Worm (Caenorhabditis elegans): ENCODE measurements around the gene F10E9.5.

- TF ChIP-seq sea-2 (GFP tag; optimal IDR thresholded peaks at IDR 0.05) (no peak), ama-1 (optimal IDR thresholded peaks at IDR 0.05) (no peak), snpc-4 (tag; optimal IDR thresholded peaks at IDR 0.05) (no peak), zag-1 (tag; optimal IDR thresholded peaks at IDR 0.05) (no peak), unc-39 (tag; optimal IDR thresholded peaks at IDR 0.05) (no peak), fos-1 (tag; optimal IDR thresholded peaks at IDR 0.05) (no peak), nhr-25 (tag; optimal IDR thresholded peaks at IDR 0.05) (no peak), ceh-28 (tag; optimal IDR thresholded peaks at IDR 0.05) (no peak), ZK546.5 (tag; optimal IDR thresholded peaks at IDR 0.05) (no peak)
These were observed 21.4 kb upstream of the F10E9.5 start for ce11 chrIII:8286003-8286402.
